Worm (Caenorhabditis elegans) whole organism, L2 larva: Measurements from ENCODE around the gene grsp-3.
A peak's percentile ranks its signal among the peaks of the same experiment; 100 is the strongest.

Source experiments
- C34F6.9 ChIP-seq: fragments of 150-350 bp; optimal IDR thresholded peaks from 2 replicates; lab custom pipeline; 2014; ENCODE audit warnings: missing biosample characterization, missing genetic modification characterization
- F13H6.1 ChIP-seq: sonication (generic microtip); optimal IDR thresholded peaks from 2 replicates; lab custom pipeline; 2016; ENCODE audit warnings: missing genetic modification characterization, missing compliant biosample characterization
- R02D3.7 ChIP-seq: fragments of 150-350 bp; optimal IDR thresholded peaks from 2 replicates; lab custom pipeline; 2014; ENCODE audit warnings: missing biosample characterization, missing genetic modification characterization
- Y55F3AM.14 ChIP-seq: fragments of 200-800 bp; sonication (Bioruptor generic); optimal IDR thresholded peaks from 2 replicates; lab custom pipeline; 2018; ENCODE audit warnings: mild to moderate bottlenecking, missing genetic modification characterization, missing compliant biosample characterization
- alr-1 ChIP-seq: fragments of 150-350 bp; optimal IDR thresholded peaks from 2 replicates; lab custom pipeline; 2014; ENCODE audit warnings: missing biosample characterization, missing genetic modification characterization
- aly-2 ChIP-seq: fragments of 150-350 bp; optimal IDR thresholded peaks from 2 replicates; lab custom pipeline; 2014; ENCODE audit warnings: missing biosample characterization, missing genetic modification characterization
- ama-1 ChIP-seq: fragments of 150-350 bp; optimal IDR thresholded peaks from 2 replicates; lab custom pipeline; 2018; ENCODE audit warnings: inconsistent platforms
- ceh-82 ChIP-seq: fragments of 150-350 bp; optimal IDR thresholded peaks from 2 replicates; lab custom pipeline; 2014; ENCODE audit warnings: missing biosample characterization, missing genetic modification characterization
- crh-2 ChIP-seq: sonication (generic microtip); optimal IDR thresholded peaks from 2 replicates; lab custom pipeline; 2017; ENCODE audit warnings: missing biosample characterization, missing genetic modification characterization
- egl-27 ChIP-seq: sonication (generic microtip); optimal IDR thresholded peaks from 3 replicates; lab custom pipeline; 2017; ENCODE audit warnings: missing biosample characterization, missing genetic modification reagents, missing genetic modification characterization
- elt-3 ChIP-seq: sonication (generic microtip); optimal IDR thresholded peaks from 2 replicates; lab custom pipeline; 2017; ENCODE audit warnings: missing biosample characterization, missing genetic modification characterization
- fos-1 ChIP-seq: fragments of 150-350 bp; optimal IDR thresholded peaks from 2 replicates; lab custom pipeline; 2014; ENCODE audit warnings: missing biosample characterization, missing genetic modification characterization
- gmeb-1 ChIP-seq: fragments of 150-350 bp; optimal IDR thresholded peaks from 2 replicates; lab custom pipeline; 2014; ENCODE audit warnings: missing biosample characterization, missing genetic modification characterization
- lin-11 ChIP-seq: fragments of 150-350 bp; sonication (generic microtip); optimal IDR thresholded peaks from 2 replicates; lab custom pipeline; 2014; ENCODE audit warnings: missing biosample characterization, missing genetic modification characterization, inconsistent platforms, mixed read lengths
- lin-13 ChIP-seq: fragments of 150-350 bp; optimal IDR thresholded peaks from 2 replicates; lab custom pipeline; 2014; ENCODE audit warnings: missing biosample characterization, missing genetic modification reagents, missing genetic modification characterization
- lin-39 ChIP-seq: fragments of 150-350 bp; optimal IDR thresholded peaks from 2 replicates; lab custom pipeline; 2014; ENCODE audit warnings: missing biosample characterization, missing genetic modification reagents, missing genetic modification characterization
- lsy-2 ChIP-seq, 2 experiments: fragments of 150-350 bp in 1 of 2; sonication (generic microtip) in 1 of 2; optimal IDR thresholded peaks; 2 replicates each; lab custom pipeline; 2014 to 2017; ENCODE audit warnings: missing biosample characterization in 2 of 2, missing genetic modification characterization in 2 of 2
- mbf-1 ChIP-seq: sonication (generic microtip); optimal IDR thresholded peaks from 2 replicates; lab custom pipeline; 2017; ENCODE audit warnings: missing biosample characterization, missing genetic modification characterization
- mdl-1 ChIP-seq, 2 experiments: fragments of 150-350 bp in 1 of 2; sonication (generic microtip) in 1 of 2; optimal IDR thresholded peaks; 2 replicates each; lab custom pipeline; 2017; ENCODE audit warnings: missing biosample characterization in 2 of 2, missing genetic modification characterization in 2 of 2
- nhr-11 ChIP-seq: fragments of 150-350 bp; optimal IDR thresholded peaks from 2 replicates; lab custom pipeline; 2014; ENCODE audit warnings: missing biosample characterization, missing genetic modification characterization
- nhr-12 ChIP-seq: fragments of 150-350 bp; optimal IDR thresholded peaks from 2 replicates; lab custom pipeline; 2014; ENCODE audit warnings: missing biosample characterization, missing genetic modification characterization
- nhr-129 ChIP-seq: fragments of 150-350 bp; optimal IDR thresholded peaks from 2 replicates; lab custom pipeline; 2014; ENCODE audit warnings: missing biosample characterization, missing genetic modification characterization
- nhr-21 ChIP-seq: fragments of 150-350 bp; optimal IDR thresholded peaks from 2 replicates; lab custom pipeline; 2014; ENCODE audit warnings: missing biosample characterization, missing genetic modification characterization
- nhr-237 ChIP-seq: fragments of 150-350 bp; optimal IDR thresholded peaks from 2 replicates; lab custom pipeline; 2014; ENCODE audit warnings: missing biosample characterization, missing genetic modification characterization
- nhr-6 ChIP-seq: fragments of 150-350 bp; optimal IDR thresholded peaks from 2 replicates; lab custom pipeline; 2014; ENCODE audit warnings: missing biosample characterization, missing genetic modification characterization
- sem-4 ChIP-seq: fragments of 150-350 bp; optimal IDR thresholded peaks from 2 replicates; lab custom pipeline; 2014; ENCODE audit warnings: missing biosample characterization, missing genetic modification reagents, missing genetic modification characterization
- sma-3 ChIP-seq: sonication (generic microtip); optimal IDR thresholded peaks from 2 replicates; lab custom pipeline; 2016; ENCODE audit warnings: missing genetic modification reagents, missing genetic modification characterization, missing compliant biosample characterization
- unc-39 ChIP-seq: fragments of 150-350 bp; optimal IDR thresholded peaks from 2 replicates; lab custom pipeline; 2014; ENCODE audit warnings: missing biosample characterization, missing genetic modification characterization
- unc-55 ChIP-seq: fragments of 150-350 bp; sonication (generic microtip); optimal IDR thresholded peaks from 3 replicates; lab custom pipeline; 2014; ENCODE audit warnings: missing biosample characterization, missing genetic modification reagents, missing genetic modification characterization
- unc-62 ChIP-seq: fragments of 150-350 bp; optimal IDR thresholded peaks from 2 replicates; lab custom pipeline; 2014; ENCODE audit warnings: missing biosample characterization, missing genetic modification reagents, missing genetic modification characterization
- ztf-1 ChIP-seq: fragments of 200-800 bp; sonication (Bioruptor generic); conservative IDR thresholded peaks from 2 replicates; pipeline ENCODE4 v1.3.6; 2022; ENCODE audit warnings: missing genetic modification characterization, missing compliant biosample characterization
- ztf-11 ChIP-seq: sonication (generic microtip); optimal IDR thresholded peaks from 2 replicates; lab custom pipeline; 2017; ENCODE audit warnings: missing biosample characterization, missing genetic modification characterization

The grsp-3 gene

ce11 chrIV:7147722-7148121 lies 16.0 kb upstream of the grsp-3 start:
- TF ChIP-seq fos-1 (tag; lab: Kevin White, UChicago) (peak; percentile 25), egl-27 (tag; lab: Kevin White, UChicago) (no peak), nhr-129 (tag; lab: Kevin White, UChicago) (peak; percentile 61), C34F6.9 (peak; percentile 56), nhr-12 (tag; lab: Kevin White, UChicago) (no peak), nhr-237 (tag; lab: Kevin White, UChicago) (no peak), ztf-1 (GFP tag; lab: Robert Waterston, UW) (no peak), nhr-11 (tag; lab: Kevin White, UChicago) (no peak), lsy-2 (tag; optimal IDR thresholded peaks at IDR 0.05; lab: Kevin White, UChicago) (peak in 1 of 2 experiments; percentile 55), Y55F3AM.14 (GFP tag; lab: Kevin White, UChicago) (no peak), ztf-11 (tag; lab: Kevin White, UChicago) (no peak), lin-39 (tag; lab: Kevin White, UChicago) (no peak), crh-2 (peak; percentile 30), unc-39 (tag; lab: Kevin White, UChicago) (no peak), mdl-1 (tag; optimal IDR thresholded peaks at IDR 0.05; lab: Kevin White, UChicago) (no peak), unc-55 (peak; percentile 51)

ce11 chrIV:7144670-7145257 lies 13.0 kb upstream of the grsp-3 start, which contains the start of gene hecd-1:
Gene hecd-1 (minus strand): TSS chrIV:7144720.
- TF ChIP-seq crh-2 (peak; percentile 30), nhr-129 (tag; lab: Kevin White, UChicago) (peak; percentile 56), lsy-2 (tag; optimal IDR thresholded peaks at IDR 0.05; lab: Kevin White, UChicago) (no peak)

ce11 chrIV:7139143-7139542 lies 7.4 kb upstream of the grsp-3 start:
- TF ChIP-seq ama-1 (lab: Kevin White, UChicago) (no peak), R02D3.7 (tag; lab: Kevin White, UChicago) (no peak), nhr-12 (tag; lab: Kevin White, UChicago) (no peak)
- TF ChIP-seq, all 48 proteins: peak for 0

ce11 chrIV:7133983-7134382 lies 2.3 kb upstream of the grsp-3 start, which contains the start of gene mutd-1:
Gene mutd-1 (minus strand): TSS chrIV:7134083.
- TF ChIP-seq crh-2 (no peak), unc-62 (GFP tag; lab: Kevin White, UChicago) (no peak), lin-13 (GFP tag; lab: Kevin White, UChicago) (no peak), elt-3 (no peak), nhr-237 (tag; lab: Kevin White, UChicago) (no peak), nhr-21 (tag; lab: Kevin White, UChicago) (no peak), lin-11 (no peak), lin-39 (tag; lab: Kevin White, UChicago) (no peak), alr-1 (no peak), ceh-82 (tag; lab: Kevin White, UChicago) (no peak), R02D3.7 (tag; lab: Kevin White, UChicago) (no peak), unc-55 (no peak), F13H6.1 (tag; lab: Kevin White, UChicago) (no peak), lsy-2 (tag; optimal IDR thresholded peaks at IDR 0.05; lab: Kevin White, UChicago) (no peak), nhr-6 (tag; lab: Kevin White, UChicago) (no peak), aly-2 (tag; lab: Kevin White, UChicago) (no peak), sem-4 (tag; lab: Kevin White, UChicago) (no peak), gmeb-1 (tag; lab: Kevin White, UChicago) (no peak), mbf-1 (no peak)

ce11 chrIV:7133140-7133539 lies 1.4 kb upstream of the grsp-3 start, which contains the start of gene cyn-12:
Gene cyn-12 (minus strand): TSS chrIV:7133217.
- TF ChIP-seq unc-55 (no peak), C34F6.9 (peak; percentile 33), lsy-2 (tag; optimal IDR thresholded peaks at IDR 0.05; lab: Kevin White, UChicago) (peak in 1 of 2 experiments; percentile 52), sma-3 (peak; percentile 37), gmeb-1 (tag; lab: Kevin White, UChicago) (peak; percentile 9)
